Worm (Caenorhabditis elegans): ENCODE data around the gene srbc-27.

DNA sequence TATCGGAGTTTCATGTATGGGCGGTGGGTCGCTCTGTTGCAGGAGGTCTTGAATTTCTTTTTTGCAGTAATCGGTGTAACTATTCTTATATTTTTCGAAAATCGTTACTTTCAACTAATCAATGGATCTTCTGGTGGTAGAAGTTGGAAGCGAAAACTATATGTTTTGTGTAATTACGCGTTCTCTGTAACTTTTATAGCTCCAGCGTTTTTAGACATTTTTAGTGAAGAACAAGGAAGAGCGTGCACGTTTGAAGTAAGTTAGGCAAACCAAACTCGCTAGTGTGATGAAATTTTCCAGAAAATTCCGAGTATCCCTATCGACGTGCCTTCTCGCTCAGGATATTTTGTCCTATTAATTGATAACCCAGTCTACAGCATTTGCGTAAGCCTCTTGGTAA is 8.4 kb downstream of the srbc-27 start, which contains the start of gene srh-154:
- no peak for TF ChIP-seq ama-1 (optimal IDR thresholded peaks at IDR 0.05)
- TF ChIP-seq R02D3.7 (tag; optimal IDR thresholded peaks at IDR 0.05) = no peak
- no peak for TF ChIP-seq nhr-12 (tag; optimal IDR thresholded peaks at IDR 0.05)
- no peak for TF ChIP-seq ceh-16 (tag; optimal IDR thresholded peaks at IDR 0.05)
- TF ChIP-seq ceh-82 (tag; optimal IDR thresholded peaks at IDR 0.05) = no peak
- no peak for TF ChIP-seq nhr-77 (tag; optimal IDR thresholded peaks at IDR 0.05)
- no peak for TF ChIP-seq sma-9 (GFP tag; optimal IDR thresholded peaks at IDR 0.05)
- TF ChIP-seq sma-9 (tag; optimal IDR thresholded peaks at IDR 0.05) = no peak
- no peak for TF ChIP-seq nhr-23 (tag; optimal IDR thresholded peaks at IDR 0.05)
- TF ChIP-seq nhr-237 (tag; optimal IDR thresholded peaks at IDR 0.05) = no peak
- no peak for TF ChIP-seq zag-1 (tag; optimal IDR thresholded peaks at IDR 0.05)
